Worm (Caenorhabditis elegans): Measurements from ENCODE around the gene F46G10.4.

F46G10.4 gene

ce11 chrX:13340970-13341369, 7.1 kb downstream of the F46G10.4 start (continued):
- no peak for TF ChIP-seq daf-12 (tag; optimal IDR thresholded peaks at IDR 0.05)
- no peak for TF ChIP-seq ceh-28 (tag; optimal IDR thresholded peaks at IDR 0.05)
- TF ChIP-seq skn-1 (tag; optimal IDR thresholded peaks at IDR 0.05) = no peak
- TF ChIP-seq dmd-9 (GFP tag; IDR thresholded peaks at IDR 0.05) = no peak
- TF ChIP-seq daf-8 (GFP tag; IDR thresholded peaks at IDR 0.05) = no peak
- no peak for TF ChIP-seq ces-1 (GFP tag; optimal IDR thresholded peaks at IDR 0.05)
- TF ChIP-seq Y75B8A.6 (GFP tag; IDR thresholded peaks at IDR 0.05) = no peak
- no peak for TF ChIP-seq F26F4.8 (GFP tag; conservative IDR thresholded peaks at IDR 0.05)
- TF ChIP-seq unc-62 (GFP tag; optimal IDR thresholded peaks at IDR 0.05 in 1 of 2) = peak in 1 of 2 experiments; percentile 85
- no peak for TF ChIP-seq unc-62 (tag; optimal IDR thresholded peaks at IDR 0.05)
- no peak for TF ChIP-seq nhr-42 (GFP tag; IDR thresholded peaks at IDR 0.05)
- TF ChIP-seq nhr-11 (tag; optimal IDR thresholded peaks at IDR 0.05) = peak; percentile 25

DNA sequence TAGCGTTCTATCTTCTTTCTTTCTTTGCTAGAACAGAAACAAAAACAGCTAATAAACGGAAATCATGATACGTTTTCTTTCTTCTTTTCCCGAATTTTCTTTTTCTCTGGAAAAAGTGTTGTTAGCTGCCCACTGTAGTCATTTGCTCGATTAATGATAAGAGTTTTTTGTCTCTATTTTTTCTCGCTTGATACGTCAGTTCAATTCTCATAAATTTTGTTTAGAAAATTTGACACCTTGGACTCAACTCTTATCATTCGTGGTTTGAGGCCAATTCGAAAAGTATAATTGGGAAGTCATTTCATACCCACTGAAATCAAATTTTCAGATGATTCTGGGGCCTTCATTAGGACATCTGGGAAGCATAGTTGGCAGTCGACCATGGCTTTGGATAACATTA, 8.0 kb downstream of the F46G10.4 start:
- no peak for TF ChIP-seq gei-8 (GFP tag; optimal IDR thresholded peaks at IDR 0.05)
- TF ChIP-seq F10B5.3 (tag; optimal IDR thresholded peaks at IDR 0.05) = no peak
- TF ChIP-seq nhr-42 (GFP tag; IDR thresholded peaks at IDR 0.05) = no peak
- no peak for TF ChIP-seq zfp-2 (tag; optimal IDR thresholded peaks at IDR 0.05)
- peak; percentile 51 for TF ChIP-seq aha-1 (tag)
- TF ChIP-seq attf-4 (tag; optimal IDR thresholded peaks at IDR 0.05) = no peak
- TF ChIP-seq ceh-82 (tag; optimal IDR thresholded peaks at IDR 0.05) = no peak
- TF ChIP-seq F26F4.8 (GFP tag; conservative IDR thresholded peaks at IDR 0.05) = no peak
- no peak for TF ChIP-seq Y5F2A.4 (GFP tag; optimal IDR thresholded peaks at IDR 0.05)
- no peak for TF ChIP-seq ceh-32 (tag; optimal IDR thresholded peaks at IDR 0.05; ENCODE audit: poor library complexity)
- no peak for TF ChIP-seq hlh-30 (tag; optimal IDR thresholded peaks at IDR 0.05; ENCODE audit: insufficient read depth)
- TF ChIP-seq jun-1 (tag; optimal IDR thresholded peaks at IDR 0.05) = no peak
- TF ChIP-seq Y75B8A.6 (GFP tag; IDR thresholded peaks at IDR 0.05) = no peak
- peak; percentile 58 for TF ChIP-seq pqm-1 (tag; optimal IDR thresholded peaks at IDR 0.05)
- TF ChIP-seq ceh-28 (tag; optimal IDR thresholded peaks at IDR 0.05) = no peak
- TF ChIP-seq nhr-28 (tag; optimal IDR thresholded peaks at IDR 0.05) = peak; percentile 54
- peak; percentile 62 for TF ChIP-seq hlh-11 (tag; optimal IDR thresholded peaks at IDR 0.05)
- no peak for TF ChIP-seq zip-11 (GFP tag; IDR thresholded peaks at IDR 0.05)
- TF ChIP-seq dmd-6 (GFP tag; IDR thresholded peaks at IDR 0.05) = peak; percentile 62
- TF ChIP-seq dpl-1 (GFP tag; optimal IDR thresholded peaks at IDR 0.05) = no peak
- no peak for TF ChIP-seq sdz-12 (GFP tag; optimal IDR thresholded peaks at IDR 0.05)
- TF ChIP-seq tra-1 (GFP tag; IDR thresholded peaks at IDR 0.05) = no peak
- TF ChIP-seq saeg-2 (GFP tag; IDR thresholded peaks at IDR 0.05) = no peak
- TF ChIP-seq lim-7 (GFP tag; IDR thresholded peaks at IDR 0.05) = no peak
- peak; percentile 20 for TF ChIP-seq dve-1 (tag; optimal IDR thresholded peaks at IDR 0.05; ENCODE audit: insufficient read depth)
- TF ChIP-seq lin-29 (GFP tag; IDR thresholded peaks at IDR 0.05) = no peak
- no peak for TF ChIP-seq daf-8 (GFP tag; IDR thresholded peaks at IDR 0.05)
- no peak for TF ChIP-seq madf-9 (GFP tag; conservative IDR thresholded peaks at IDR 0.05)
- TF ChIP-seq F44E2.7 (GFP tag; IDR thresholded peaks at IDR 0.05) = no peak
- TF ChIP-seq unc-62 (GFP tag; optimal IDR thresholded peaks at IDR 0.05 in 1 of 2) = peak in 1 of 2 experiments; percentile 23
- TF ChIP-seq unc-62 (tag; optimal IDR thresholded peaks at IDR 0.05) = no peak
- no peak for TF ChIP-seq nhr-10 (tag; optimal IDR thresholded peaks at IDR 0.05)
- TF ChIP-seq mep-1 (tag; optimal IDR thresholded peaks at IDR 0.05) = no peak
- no peak for TF ChIP-seq nhr-41 (GFP tag; IDR thresholded peaks at IDR 0.05)
- TF ChIP-seq zag-1 (tag; optimal IDR thresholded peaks at IDR 0.05) = no peak
- no peak for TF ChIP-seq mxl-3 (GFP tag; optimal IDR thresholded peaks at IDR 0.05)
- TF ChIP-seq daf-16 (GFP tag; optimal IDR thresholded peaks at IDR 0.05) = no peak
- peak; percentile 65 for TF ChIP-seq daf-16 (tag; optimal IDR thresholded peaks at IDR 0.05)
- no peak for TF ChIP-seq unc-39 (tag; optimal IDR thresholded peaks at IDR 0.05)
